Worm (Caenorhabditis elegans) whole organism, L1 larva: ENCODE data around the gene C17H11.6.

ENCODE experiments used
- C04F5.9 ChIP-seq: sonication (generic microtip); optimal IDR thresholded peaks from 2 replicates; lab custom pipeline; 2016; ENCODE audit warnings: missing genetic modification characterization, missing compliant biosample characterization
- C16A3.4 ChIP-seq: fragments of 150-350 bp; optimal IDR thresholded peaks from 2 replicates; lab custom pipeline; 2014; ENCODE audit warnings: missing biosample characterization, missing genetic modification characterization
- F16B12.6 ChIP-seq: fragments of 150-350 bp; optimal IDR thresholded peaks from 2 replicates; lab custom pipeline; 2014; ENCODE audit warnings: missing biosample characterization, missing genetic modification characterization
- Y116A8C.19 ChIP-seq: sonication (generic microtip); optimal IDR thresholded peaks from 2 replicates; lab custom pipeline; 2016; ENCODE audit warnings: missing compliant biosample characterization, missing genetic modification characterization, borderline replicate concordance
- ama-1 ChIP-seq: fragments of 150-350 bp; optimal IDR thresholded peaks from 2 replicates; lab custom pipeline; 2014
- ceh-8 ChIP-seq: fragments of 200-800 bp; sonication (Bioruptor generic); optimal IDR thresholded peaks from 2 replicates; lab custom pipeline; 2018; ENCODE audit warnings: mild to moderate bottlenecking, missing genetic modification characterization, moderate library complexity, missing compliant biosample characterization
- ces-1 ChIP-seq: fragments of 150-350 bp; optimal IDR thresholded peaks from 2 replicates; lab custom pipeline; 2014; ENCODE audit warnings: missing biosample characterization, missing genetic modification reagents, missing genetic modification characterization
- dpl-1 ChIP-seq, 3 experiments: fragments of 150-350 bp in 2 of 3; sonication (generic microtip) in 1 of 3; optimal IDR thresholded peaks; 2 replicates each; lab custom pipeline; 2014 to 2017; ENCODE audit warnings: missing biosample characterization in 3 of 3, missing genetic modification characterization in 3 of 3, missing genetic modification reagents in 3 of 3
- efl-1 ChIP-seq, 4 experiments: fragments of 150-350 bp; optimal IDR thresholded peaks in 3 of 4; peaks in 1 of 4; 1 replicate in 1 of 4; 2 replicates in 3 of 4; lab custom pipeline; 2014; ENCODE audit warnings: missing biosample characterization in 2 of 4, missing genetic modification characterization in 2 of 4, missing genetic modification reagents in 2 of 4
- efl-3 ChIP-seq: fragments of 200-800 bp; sonication (Bioruptor generic); optimal IDR thresholded peaks from 2 replicates; lab custom pipeline; 2018; ENCODE audit warnings: mild to moderate bottlenecking, missing genetic modification characterization, missing compliant biosample characterization
- egl-13 ChIP-seq: sonication (generic microtip); optimal IDR thresholded peaks from 2 replicates; lab custom pipeline; 2016; ENCODE audit warnings: missing genotype, missing genetic modification reagents, missing genetic modification characterization, missing compliant biosample characterization
- egl-27 ChIP-seq, 2 experiments: fragments of 150-350 bp in 1 of 2; sonication (generic microtip); optimal IDR thresholded peaks; 3 replicates each; lab custom pipeline; 2017 to 2018; ENCODE audit warnings: missing biosample characterization in 2 of 2, missing genetic modification characterization in 2 of 2, missing genetic modification reagents in 2 of 2
- elt-3 ChIP-seq, 6 experiments: fragments of 150-350 bp in 1 of 6; sonication (generic microtip); optimal IDR thresholded peaks; 2 replicates each; lab custom pipeline; 2017 to 2018; ENCODE audit warnings: missing biosample characterization in 6 of 6, missing genetic modification characterization in 6 of 6, inconsistent platforms in 1 of 6
- fkh-4 ChIP-seq: sonication (generic microtip); optimal IDR thresholded peaks from 2 replicates; lab custom pipeline; 2016; ENCODE audit warnings: missing compliant biosample characterization, missing genetic modification characterization, borderline replicate concordance
- fkh-8 ChIP-seq: sonication (generic microtip); optimal IDR thresholded peaks from 2 replicates; lab custom pipeline; 2016; ENCODE audit warnings: mild to moderate bottlenecking, missing genetic modification characterization, missing compliant biosample characterization
- fos-1 ChIP-seq: fragments of 150-350 bp; optimal IDR thresholded peaks from 2 replicates; lab custom pipeline; 2014; ENCODE audit warnings: missing biosample characterization, missing genetic modification characterization
- grh-1 ChIP-seq: fragments of 200-800 bp; sonication (Bioruptor generic); IDR thresholded peaks from 2 replicates; pipeline ENCODE4 v1.3.6; 2022; ENCODE audit warnings: missing genetic modification reagents, missing genetic modification characterization, missing compliant biosample characterization
- hlh-17 ChIP-seq: fragments of 200-800 bp; sonication (Bioruptor generic); optimal IDR thresholded peaks from 2 replicates; lab custom pipeline; 2018; ENCODE audit warnings: missing genetic modification characterization, mild to moderate bottlenecking, missing compliant biosample characterization, moderate library complexity, borderline replicate concordance
- hpl-2 ChIP-seq: fragments of 150-350 bp; optimal IDR thresholded peaks from 2 replicates; lab custom pipeline; 2014; ENCODE audit warnings: missing biosample characterization, missing genetic modification reagents, missing genetic modification characterization
- irx-1 ChIP-seq: sonication (generic microtip); optimal IDR thresholded peaks from 2 replicates; lab custom pipeline; 2016; ENCODE audit warnings: missing genetic modification characterization, missing compliant biosample characterization
- isw-1 ChIP-seq: fragments of 200-800 bp; sonication (Bioruptor generic); IDR thresholded peaks from 2 replicates; pipeline ENCODE4 v1.3.6; 2022; ENCODE audit warnings: missing genetic modification characterization, missing compliant biosample characterization
- lin-39 ChIP-seq: fragments of 150-350 bp; optimal IDR thresholded peaks from 2 replicates; lab custom pipeline; 2014; ENCODE audit warnings: missing biosample characterization, missing genetic modification reagents, missing genetic modification characterization
- nhr-11 ChIP-seq: fragments of 150-350 bp; optimal IDR thresholded peaks from 2 replicates; lab custom pipeline; 2014; ENCODE audit warnings: missing biosample characterization, missing genetic modification characterization
- nhr-12 ChIP-seq: sonication (generic microtip); optimal IDR thresholded peaks from 2 replicates; lab custom pipeline; 2017; ENCODE audit warnings: missing biosample characterization, missing genetic modification characterization
- nhr-20 ChIP-seq: sonication (generic microtip); optimal IDR thresholded peaks from 2 replicates; lab custom pipeline; 2016; ENCODE audit warnings: mild to moderate bottlenecking, missing genetic modification characterization, missing compliant biosample characterization
- nhr-237 ChIP-seq: fragments of 150-350 bp; optimal IDR thresholded peaks from 2 replicates; lab custom pipeline; 2014; ENCODE audit warnings: missing biosample characterization, missing genetic modification characterization
- nhr-47 ChIP-seq: sonication (generic microtip); optimal IDR thresholded peaks from 2 replicates; lab custom pipeline; 2016; ENCODE audit warnings: mild to moderate bottlenecking, missing genetic modification characterization, moderate library complexity, missing compliant biosample characterization
- nhr-77 ChIP-seq: fragments of 150-350 bp; optimal IDR thresholded peaks from 2 replicates; lab custom pipeline; 2014; ENCODE audit warnings: missing biosample characterization, missing genetic modification characterization
- nhr-90 ChIP-seq: sonication (generic microtip); optimal IDR thresholded peaks from 2 replicates; lab custom pipeline; 2016; ENCODE audit warnings: mild to moderate bottlenecking, missing genetic modification characterization, missing compliant biosample characterization; ENCODE audit not compliant: poor library complexity
- pag-3 ChIP-seq: sonication (generic microtip); optimal IDR thresholded peaks from 2 replicates; lab custom pipeline; 2017; ENCODE audit warnings: missing genetic modification characterization, mild to moderate bottlenecking, missing compliant biosample characterization, antibody characterized with exemption, borderline replicate concordance; ENCODE audit not compliant: insufficient read depth
- pax-3 ChIP-seq: fragments of 200-800 bp; sonication (Bioruptor generic); optimal IDR thresholded peaks from 2 replicates; lab custom pipeline; 2018; ENCODE audit warnings: mild to moderate bottlenecking, missing genetic modification characterization, moderate library complexity, missing compliant biosample characterization
- pqm-1 ChIP-seq: sonication (generic microtip); optimal IDR thresholded peaks from 3 replicates; lab custom pipeline; 2017; ENCODE audit warnings: missing biosample characterization, missing genetic modification characterization
- rnt-1 ChIP-seq: sonication (generic microtip); optimal IDR thresholded peaks from 2 replicates; lab custom pipeline; 2016; ENCODE audit warnings: mild to moderate bottlenecking, missing genetic modification characterization, moderate library complexity, missing compliant biosample characterization
- skn-1 ChIP-seq: fragments of 150-350 bp; optimal IDR thresholded peaks from 2 replicates; lab custom pipeline; 2014; ENCODE audit warnings: missing biosample characterization, missing genetic modification characterization
- snpc-4 ChIP-seq: fragments of 150-350 bp; optimal IDR thresholded peaks from 2 replicates; lab custom pipeline; 2014; ENCODE audit warnings: missing biosample characterization, missing genetic modification characterization
- snu-23 ChIP-seq: sonication (generic microtip); optimal IDR thresholded peaks from 2 replicates; lab custom pipeline; 2016; ENCODE audit warnings: missing genetic modification characterization, missing compliant biosample characterization
- sox-4 ChIP-seq: sonication (generic microtip); optimal IDR thresholded peaks from 2 replicates; lab custom pipeline; 2016; ENCODE audit warnings: missing genetic modification characterization, missing compliant biosample characterization
- sptf-1 ChIP-seq: fragments of 150-350 bp; optimal IDR thresholded peaks from 2 replicates; lab custom pipeline; 2014; ENCODE audit warnings: missing biosample characterization, missing genetic modification characterization
- swsn-7 ChIP-seq: sonication (generic microtip); optimal IDR thresholded peaks from 2 replicates; lab custom pipeline; 2016; ENCODE audit warnings: missing genetic modification characterization, missing compliant biosample characterization
- unc-98 ChIP-seq: fragments of 200-800 bp; sonication (Bioruptor generic); IDR thresholded peaks from 2 replicates; pipeline ENCODE4 v1.3.6; 2022; ENCODE audit warnings: missing genetic modification characterization, missing compliant biosample characterization
- xbp-1 ChIP-seq: sonication (generic microtip); optimal IDR thresholded peaks from 2 replicates; lab custom pipeline; 2016; ENCODE audit warnings: missing genetic modification characterization, missing compliant biosample characterization
- zag-1 ChIP-seq: fragments of 150-350 bp; optimal IDR thresholded peaks from 2 replicates; lab custom pipeline; 2014; ENCODE audit warnings: missing biosample characterization, missing genetic modification characterization
- zip-4 ChIP-seq: fragments of 200-800 bp; sonication (Bioruptor generic); optimal IDR thresholded peaks from 2 replicates; lab custom pipeline; 2018; ENCODE audit warnings: mild to moderate bottlenecking, missing genetic modification characterization, moderate library complexity, missing compliant biosample characterization
- ztf-4 ChIP-seq: fragments of 150-350 bp; optimal IDR thresholded peaks from 2 replicates; lab custom pipeline; 2014; ENCODE audit warnings: missing biosample characterization, missing genetic modification characterization

C17H11.6 gene

DNA sequence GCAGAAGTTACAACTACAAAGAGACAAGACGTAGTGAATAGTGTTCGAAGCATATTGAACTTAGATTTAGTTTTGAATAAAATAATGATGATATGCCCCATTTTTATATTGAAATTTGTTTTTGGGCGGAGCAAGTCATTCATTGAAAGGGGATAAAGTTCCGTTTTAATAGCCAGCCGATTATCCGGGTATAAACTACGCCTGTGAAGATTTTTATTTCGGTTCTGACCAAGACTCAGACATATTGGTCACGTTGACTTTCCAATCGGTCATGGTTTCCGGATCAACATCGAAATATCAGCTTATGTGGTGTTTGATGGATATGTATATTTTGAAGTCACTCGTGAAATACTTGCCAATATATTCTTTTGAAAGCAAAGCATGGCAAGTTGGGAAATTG, 15.1 kb upstream of the C17H11.6 start, which contains the start of gene K02A6.4:
Gene K02A6.4, minus strand, starts transcription at position 101 of the 400 bp plus-strand sequence.
- TF ChIP-seq ztf-4 (tag; lab: Kevin White, UChicago) (no peak), egl-27 (tag; optimal IDR thresholded peaks at IDR 0.05; lab: Kevin White, UChicago) (no peak), nhr-11 (tag; lab: Kevin White, UChicago) (no peak), unc-98 (GFP tag; lab: Robert Waterston, UW) (no peak), sptf-1 (no peak), pax-3 (tag; lab: Kevin White, UChicago) (no peak), ces-1 (GFP tag; lab: Kevin White, UChicago) (no peak), snpc-4 (no peak), nhr-47 (tag; lab: Kevin White, UChicago) (no peak), ceh-8 (no peak), skn-1 (tag; lab: Kevin White, UChicago) (no peak), pag-3 (tag; lab: Kevin White, UChicago) (no peak), nhr-90 (tag; lab: Kevin White, UChicago) (no peak), swsn-7 (tag; lab: Kevin White, UChicago) (no peak), lin-39 (tag; lab: Kevin White, UChicago) (no peak)
- TF ChIP-seq, all 84 proteins: peak for 0

- TF ChIP-seq nhr-77, result no peak
- TF ChIP-seq sox-4, result no peak
- TF ChIP-seq egl-13 (tag; lab: Kevin White, UChicago), result no peak
- no peak for TF ChIP-seq hpl-2 (GFP tag; lab: Kevin White, UChicago)
- TF ChIP-seq unc-98 (GFP tag; lab: Robert Waterston, UW), result no peak
- no peak for TF ChIP-seq swsn-7 (tag; lab: Kevin White, UChicago)
- no peak for TF ChIP-seq pqm-1 (tag; lab: Kevin White, UChicago)
- TF ChIP-seq snu-23, result no peak
- no peak for TF ChIP-seq nhr-237 (tag; lab: Kevin White, UChicago)
- TF ChIP-seq Y116A8C.19 (tag; lab: Kevin White, UChicago), result no peak
- TF ChIP-seq pag-3 (tag; lab: Kevin White, UChicago), result no peak
- TF ChIP-seq zag-1 (tag; lab: Kevin White, UChicago), result no peak
- no peak for TF ChIP-seq fkh-4 (tag; lab: Kevin White, UChicago)
Observed at ce11 chrX:8216957-8217356, 13.4 kb upstream of the C17H11.6 start.

DNA sequence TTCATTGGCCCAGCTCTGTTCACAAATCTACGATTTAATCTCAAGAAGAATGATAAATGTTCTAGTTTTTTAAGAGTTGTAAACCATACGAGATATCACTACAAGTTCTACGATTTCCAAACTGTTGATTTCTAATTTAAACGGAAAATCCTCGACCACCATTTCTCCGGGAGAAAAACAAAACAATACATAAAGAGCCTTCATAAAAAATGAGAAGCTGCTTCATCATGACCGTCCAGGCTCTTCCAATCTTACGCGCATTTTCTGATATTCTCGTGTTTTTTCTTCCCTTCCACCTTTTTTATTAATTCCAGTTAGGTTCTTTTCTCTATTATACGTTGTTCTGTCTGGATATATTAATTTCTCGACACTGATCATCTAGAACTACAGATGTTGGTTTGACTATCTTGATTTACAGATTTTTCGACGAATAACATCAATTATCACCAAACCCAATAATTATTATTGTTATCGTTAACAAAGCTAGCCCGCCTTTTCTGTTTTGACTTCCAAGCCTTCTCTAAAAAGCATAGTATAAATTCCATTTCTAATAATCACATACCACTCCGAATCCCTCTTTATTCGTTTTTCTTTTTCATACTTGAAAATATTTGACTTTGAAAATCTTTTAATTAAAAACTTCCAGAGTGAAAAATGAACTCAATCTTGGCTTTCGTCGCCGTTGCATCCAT, 11.0 kb upstream of the C17H11.6 start, which contains the start of gene C47D2.1:
Gene C47D2.1, plus strand, starts transcription at position 642 of the 692 bp plus-strand sequence.
- no peak for TF ChIP-seq F16B12.6 (tag; lab: Kevin White, UChicago)
- no peak for TF ChIP-seq sptf-1
- no peak for TF ChIP-seq nhr-12 (tag; lab: Kevin White, UChicago)
- TF ChIP-seq C04F5.9 (tag; lab: Kevin White, UChicago), result no peak
- no peak for TF ChIP-seq nhr-77
- TF ChIP-seq fos-1 (tag; lab: Kevin White, UChicago), result no peak
- no peak for TF ChIP-seq snpc-4
- no peak for TF ChIP-seq skn-1 (tag; lab: Kevin White, UChicago)
- no peak for TF ChIP-seq elt-3 (tag; optimal IDR thresholded peaks at IDR 0.05; lab: Kevin White, UChicago)
- TF ChIP-seq xbp-1 (tag; lab: Kevin White, UChicago), result no peak
- TF ChIP-seq unc-98 (GFP tag; lab: Robert Waterston, UW), result no peak
- TF ChIP-seq rnt-1 (tag; lab: Kevin White, UChicago), result no peak
- no peak for TF ChIP-seq fkh-8 (tag; lab: Kevin White, UChicago)

DNA sequence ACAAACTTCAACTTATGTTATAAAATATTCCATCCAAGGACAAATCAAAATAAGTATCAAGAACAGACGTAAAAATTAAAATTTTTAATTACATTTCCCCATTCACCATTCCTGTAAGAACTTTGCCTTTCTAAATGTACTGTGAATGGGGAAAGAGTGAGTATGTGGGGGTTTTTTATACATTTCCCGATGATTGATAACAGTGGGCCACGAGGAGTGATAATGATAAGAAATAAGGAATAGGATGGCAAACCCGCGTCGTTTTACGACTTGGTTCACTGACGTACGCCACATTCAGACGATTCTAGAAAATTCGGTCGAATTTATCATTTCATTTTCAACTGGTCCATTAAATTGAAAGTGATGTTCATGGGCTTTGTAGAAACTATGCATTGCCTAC, 7.4 kb upstream of the C17H11.6 start, which contains the start of gene cdd-1:
Gene cdd-1, minus strand, starts transcription at position 151 of the 400 bp plus-strand sequence.
- TF ChIP-seq C16A3.4 (tag; lab: Kevin White, UChicago) (no peak), efl-3 (GFP tag; lab: Kevin White, UChicago) (no peak), isw-1 (no peak), fos-1 (tag; lab: Kevin White, UChicago) (no peak), ztf-4 (tag; lab: Kevin White, UChicago) (no peak), grh-1 (GFP tag; lab: Robert Waterston, UW) (0 out of 2 replicates have a peak, but pooled peaks have one; percentile 5), dpl-1 (GFP tag; optimal IDR thresholded peaks at IDR 0.05; lab: Kevin White, UChicago) (no peak), irx-1 (tag; lab: Kevin White, UChicago) (no peak), Y116A8C.19 (tag; lab: Kevin White, UChicago) (no peak), nhr-20 (tag; lab: Kevin White, UChicago) (peak; percentile 60), fkh-4 (tag; lab: Kevin White, UChicago) (no peak), nhr-12 (tag; lab: Kevin White, UChicago) (no peak), snu-23 (peak; percentile 54), efl-1 (optimal IDR thresholded peaks at IDR 0.05; lab: Kevin White, UChicago) (no peak), efl-1 (GFP tag; optimal IDR thresholded peaks at IDR 0.05 in 1 of 2; lab: Kevin White, UChicago) (peak in 1 of 2 experiments; percentile 79), unc-98 (GFP tag; lab: Robert Waterston, UW) (no peak), ama-1 (no peak), pqm-1 (tag; lab: Kevin White, UChicago) (no peak), zip-4 (no peak), hlh-17 (no peak)
